Worm (Caenorhabditis elegans) whole organism, L4 larva: ENCODE results near the gene cap-2.

Experiments used
- F49E8.2 ChIP-seq: sonication (generic microtip); optimal IDR thresholded peaks from 2 replicates; lab custom pipeline; 2016; ENCODE audit warnings: missing compliant biosample characterization, mild to moderate bottlenecking, missing genetic modification characterization, borderline replicate concordance
- egl-27 ChIP-seq: sonication (generic microtip); optimal IDR thresholded peaks from 3 replicates; lab custom pipeline; 2017; ENCODE audit warnings: missing biosample characterization, missing genetic modification reagents, missing genetic modification characterization
- nhr-237 ChIP-seq: sonication (generic microtip); optimal IDR thresholded peaks from 2 replicates; lab custom pipeline; 2017; ENCODE audit warnings: missing biosample characterization, missing genetic modification characterization
- snpc-4 ChIP-seq: fragments of 150-350 bp; optimal IDR thresholded peaks from 2 replicates; lab custom pipeline; 2014; ENCODE audit warnings: missing biosample characterization, missing genetic modification characterization
- unc-62 ChIP-seq, 3 experiments: fragments of 150-350 bp in 1 of 3; sonication (generic microtip); optimal IDR thresholded peaks in 2 of 3; peaks in 1 of 3; 1 replicate in 1 of 3; 2 replicates in 2 of 3; lab custom pipeline; 2014 to 2017; ENCODE audit warnings: missing biosample characterization in 3 of 3, missing genetic modification characterization in 3 of 3, missing genetic modification reagents in 3 of 3, missing genotype in 1 of 3

DNA sequence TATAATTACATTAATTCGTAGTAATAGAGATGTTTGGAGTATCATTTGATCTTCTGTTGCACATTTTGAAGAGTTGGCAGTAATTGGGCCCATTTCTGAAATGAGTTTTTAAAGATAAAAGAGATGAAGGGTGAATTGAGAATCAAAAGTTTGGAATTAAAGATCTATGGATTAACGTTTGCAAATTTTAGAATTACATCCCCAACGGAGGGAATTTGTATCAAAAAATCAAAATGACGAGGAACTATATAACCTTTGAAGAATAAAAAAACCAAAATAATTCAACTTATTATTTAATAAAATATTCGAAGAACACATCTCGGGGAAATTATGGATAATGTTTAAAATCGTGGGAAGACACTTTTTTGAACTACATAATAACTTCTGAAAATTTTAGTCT, 26.0 kb downstream of the cap-2 start, which contains the start of gene sra-10:
- TF ChIP-seq snpc-4 (tag; lab: Kevin White, UChicago) (no peak), F49E8.2 (tag; lab: Kevin White, UChicago) (no peak), unc-62 (GFP tag; optimal IDR thresholded peaks at IDR 0.05 in 1 of 2; lab: Kevin White, UChicago) (no peak), unc-62 (tag; optimal IDR thresholded peaks at IDR 0.05; lab: Kevin White, UChicago) (no peak), nhr-237 (tag; lab: Kevin White, UChicago) (no peak), egl-27 (tag; lab: Kevin White, UChicago) (no peak)
